Fruit fly (Drosophila melanogaster) whole organism, prepupa: ENCODE data around the gene CG17751.

Experiments used
- Blimp-1 ChIP-seq: fragments of 200-800 bp; sonication (Bioruptor generic); optimal IDR thresholded peaks from 3 replicates; lab custom pipeline; 2017; ENCODE audit warnings: missing biosample characterization, missing genetic modification characterization, mild to moderate bottlenecking, moderate library complexity, missing genetic modification reagents
- CG10631 ChIP-seq: fragments of 200-800 bp; sonication (Bioruptor generic); optimal IDR thresholded peaks from 2 replicates; lab custom pipeline; 2016; ENCODE audit warnings: missing biosample characterization, missing genetic modification characterization
- CG10669 ChIP-seq: fragments of 200-800 bp; sonication (Bioruptor generic); optimal IDR thresholded peaks from 3 replicates; lab custom pipeline; 2018; ENCODE audit warnings: missing biosample characterization, mild to moderate bottlenecking, missing genetic modification characterization, moderate library complexity
- CG1621 ChIP-seq: fragments of 200-800 bp; sonication (Bioruptor generic); optimal IDR thresholded peaks from 3 replicates; lab custom pipeline; 2018; ENCODE audit warnings: missing biosample characterization, mild to moderate bottlenecking, missing genetic modification characterization
- CG31627 ChIP-seq: fragments of 200-800 bp; sonication (Bioruptor generic); optimal IDR thresholded peaks from 3 replicates; lab custom pipeline; 2016; ENCODE audit warnings: missing biosample characterization, missing genetic modification characterization
- CG32006 ChIP-seq: fragments of 200-800 bp; sonication (Bioruptor generic); optimal IDR thresholded peaks from 3 replicates; lab custom pipeline; 2017; ENCODE audit warnings: missing biosample characterization, mild to moderate bottlenecking, missing genetic modification characterization
- CG6808 ChIP-seq: fragments of 200-800 bp; sonication (Bioruptor generic); optimal IDR thresholded peaks from 3 replicates; lab custom pipeline; 2017; ENCODE audit warnings: missing biosample characterization, missing genetic modification characterization, mild to moderate bottlenecking, moderate library complexity, missing genetic modification reagents
- CG6854 ChIP-seq: fragments of 200-800 bp; sonication (Bioruptor generic); optimal IDR thresholded peaks from 2 replicates; lab custom pipeline; 2017; ENCODE audit warnings: missing biosample characterization, mild to moderate bottlenecking, missing genetic modification characterization
- CG8119 ChIP-seq: fragments of 200-800 bp; sonication (Bioruptor generic); IDR thresholded peaks from 3 replicates; pipeline ENCODE4 v1.3.6; 2022; ENCODE audit warnings: missing biosample characterization, missing genetic modification characterization
- CG8632 ChIP-seq: fragments of 200-800 bp; sonication (Bioruptor generic); optimal IDR thresholded peaks from 3 replicates; lab custom pipeline; 2016; ENCODE audit warnings: missing biosample characterization, missing genetic modification characterization
- CG9139 ChIP-seq: fragments of 200-800 bp; sonication (Bioruptor generic); optimal IDR thresholded peaks from 3 replicates; lab custom pipeline; 2017; ENCODE audit warnings: missing biosample characterization, mild to moderate bottlenecking, missing genetic modification characterization
- Eip75B ChIP-seq: fragments of 200-800 bp; sonication (Bioruptor generic); optimal IDR thresholded peaks from 3 replicates; lab custom pipeline; 2016; ENCODE audit warnings: missing biosample characterization, missing genetic modification characterization
- Eip78C ChIP-seq: fragments of 200-800 bp; sonication (Bioruptor generic); peaks from one replicate; lab custom pipeline; 2016; ENCODE audit warnings: missing biosample characterization, missing genetic modification characterization
- Ets96B ChIP-seq: fragments of 200-800 bp; optimal IDR thresholded peaks from 2 replicates; lab custom pipeline; 2019; ENCODE audit warnings: missing biosample characterization, mild to moderate bottlenecking, missing genetic modification characterization, moderate library complexity
- Hr38 ChIP-seq: sonication (Bioruptor generic); optimal IDR thresholded peaks from 2 replicates; lab custom pipeline; 2016; ENCODE audit warnings: missing biosample characterization, missing genetic modification characterization
- Hr39 ChIP-seq: fragments of 200-800 bp; sonication (Bioruptor generic); optimal IDR thresholded peaks from 2 replicates; lab custom pipeline; 2016; ENCODE audit warnings: missing biosample characterization, missing genetic modification characterization
- Hr4 ChIP-seq: fragments of 200-800 bp; sonication (Bioruptor generic); optimal IDR thresholded peaks from 3 replicates; lab custom pipeline; 2016; ENCODE audit warnings: missing biosample characterization, missing genetic modification characterization
- Lpt ChIP-seq: fragments of 200-800 bp; sonication (Bioruptor generic); optimal IDR thresholded peaks from 3 replicates; lab custom pipeline; 2016; ENCODE audit warnings: missing biosample characterization, missing genetic modification characterization
- Met ChIP-seq: fragments of 200-800 bp; sonication (Bioruptor generic); optimal IDR thresholded peaks from 3 replicates; lab custom pipeline; 2016; ENCODE audit warnings: missing biosample characterization, missing genetic modification characterization
- Smox ChIP-seq: fragments of 200-800 bp; sonication (Bioruptor generic); optimal IDR thresholded peaks from 3 replicates; lab custom pipeline; 2016; ENCODE audit warnings: missing biosample characterization, missing genetic modification characterization
- Sox102F ChIP-seq: fragments of 200-800 bp; sonication (Bioruptor generic); optimal IDR thresholded peaks from 2 replicates; lab custom pipeline; 2016; ENCODE audit warnings: missing biosample characterization, mild to moderate bottlenecking, missing genetic modification characterization
- Sox14 ChIP-seq: fragments of 200-800 bp; sonication (Bioruptor generic); optimal IDR thresholded peaks from 3 replicates; lab custom pipeline; 2016; ENCODE audit warnings: missing biosample characterization, missing genetic modification characterization
- Sox15 ChIP-seq: fragments of 200-800 bp; sonication (Bioruptor generic); optimal IDR thresholded peaks from 3 replicates; lab custom pipeline; 2016; ENCODE audit warnings: missing biosample characterization, missing genetic modification characterization
- achi ChIP-seq: fragments of 200-800 bp; sonication (Bioruptor generic); optimal IDR thresholded peaks from 3 replicates; lab custom pipeline; 2016; ENCODE audit warnings: missing biosample characterization, missing genetic modification characterization
- cyc ChIP-seq: fragments of 200-800 bp; sonication (Bioruptor generic); optimal IDR thresholded peaks from 3 replicates; lab custom pipeline; 2016; ENCODE audit warnings: missing biosample characterization, missing genetic modification characterization
- dsx ChIP-seq: fragments of 200-800 bp; optimal IDR thresholded peaks from 3 replicates; lab custom pipeline; 2019; ENCODE audit warnings: missing biosample characterization, mild to moderate bottlenecking, missing genetic modification characterization, moderate library complexity; ENCODE audit not compliant: poor library complexity, severe bottlenecking
- eg ChIP-seq: fragments of 200-800 bp; sonication (Bioruptor generic); IDR thresholded peaks from 3 replicates; pipeline ENCODE4 v1.3.6; 2022; ENCODE audit warnings: missing biosample characterization, missing genetic modification characterization
- esn ChIP-seq: fragments of 200-800 bp; sonication (Bioruptor generic); optimal IDR thresholded peaks from 2 replicates; lab custom pipeline; 2016; ENCODE audit warnings: missing biosample characterization, mild to moderate bottlenecking, missing genetic modification characterization, moderate library complexity
- fkh ChIP-seq: fragments of 200-800 bp; sonication (Bioruptor generic); optimal IDR thresholded peaks from 3 replicates; lab custom pipeline; 2017; ENCODE audit warnings: missing biosample characterization, mild to moderate bottlenecking, missing genetic modification characterization, moderate library complexity
- lz ChIP-seq: fragments of 200-800 bp; sonication (Bioruptor generic); optimal IDR thresholded peaks from 3 replicates; lab custom pipeline; 2016; ENCODE audit warnings: missing biosample characterization, missing genetic modification characterization
- pdm3 ChIP-seq: fragments of 200-800 bp; sonication (Bioruptor generic); optimal IDR thresholded peaks from 3 replicates; lab custom pipeline; 2016; ENCODE audit warnings: missing biosample characterization, missing genetic modification characterization
- spab ChIP-seq: fragments of 200-800 bp; sonication (Bioruptor generic); optimal IDR thresholded peaks from 2 replicates; lab custom pipeline; 2017; ENCODE audit warnings: missing biosample characterization, mild to moderate bottlenecking, missing genetic modification characterization, missing genetic modification reagents
- ss ChIP-seq, 2 experiments: fragments of 200-800 bp; sonication (Bioruptor generic); optimal IDR thresholded peaks; 2 replicates in 1 of 2; 3 replicates in 1 of 2; lab custom pipeline; 2017 to 2018; ENCODE audit warnings: mild to moderate bottlenecking in 2 of 2, missing biosample characterization in 2 of 2, missing genetic modification characterization in 2 of 2, moderate library complexity in 1 of 2
- topi ChIP-seq: fragments of 200-800 bp; sonication (Bioruptor generic); optimal IDR thresholded peaks from 3 replicates; lab custom pipeline; 2016; ENCODE audit warnings: missing biosample characterization, missing genetic modification characterization
- vri ChIP-seq: fragments of 200-800 bp; sonication (Bioruptor generic); optimal IDR thresholded peaks from 3 replicates; lab custom pipeline; 2016; ENCODE audit warnings: missing biosample characterization, mild to moderate bottlenecking, missing genetic modification characterization

CG17751 gene

DNA sequence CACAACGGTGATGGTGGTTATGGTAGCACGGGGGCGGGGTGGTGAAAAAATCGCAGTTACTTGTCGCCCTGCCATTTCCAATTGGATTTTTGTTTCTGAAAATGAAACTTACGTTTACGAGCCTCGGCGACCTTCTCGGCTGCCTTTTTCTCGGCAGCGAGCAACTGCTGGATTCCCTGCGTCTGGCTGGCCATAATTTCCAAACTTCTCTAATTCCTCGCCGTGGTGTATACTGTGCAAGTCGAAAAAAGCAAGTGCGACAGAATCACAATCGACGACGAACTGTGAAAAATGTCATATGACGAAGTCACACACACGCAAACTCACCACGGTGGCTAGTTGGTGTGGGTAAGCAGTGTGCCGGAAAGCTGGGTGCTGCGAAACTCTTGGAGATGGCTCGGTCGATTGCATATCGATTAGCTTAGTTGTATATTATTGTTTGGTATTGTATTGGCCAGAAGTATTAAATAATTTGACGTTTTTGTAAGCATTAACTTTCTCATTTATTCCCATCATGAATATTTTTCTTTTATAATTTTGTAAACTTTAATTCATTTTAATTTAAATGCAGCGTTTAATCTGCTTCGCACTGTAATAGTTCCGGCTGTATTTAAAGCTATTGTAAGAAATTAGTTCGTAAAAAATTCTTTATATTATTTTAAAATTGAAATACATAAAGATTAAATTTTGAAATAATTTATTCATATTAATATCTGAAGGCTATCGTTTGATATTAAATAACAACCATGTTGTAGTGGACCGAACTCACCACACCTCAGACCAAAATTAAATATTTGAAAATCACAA is 37.2 kb downstream of the CG17751 start, which contains the start of gene Vha13 (continued):
- TF ChIP-seq Ets96B (tag; lab: Kevin White, UChicago) (no peak), esn (GFP tag; lab: Kevin White, UChicago) (peak; percentile 21), vri (GFP tag; lab: Kevin White, UChicago) (no peak), CG8119 (peak; percentile 31; the same call in 1 of the 3 replicates), Sox102F (peak; percentile 64), Smox (GFP tag; lab: Kevin White, UChicago) (peak; percentile 32), CG10669 (GFP tag; lab: Kevin White, UChicago) (no peak), spab (GFP tag; lab: Kevin White, UChicago) (no peak), Eip75B (GFP tag; lab: Kevin White, UChicago) (no peak)

- TF ChIP-seq CG32006 (GFP tag; lab: Kevin White, UChicago), result no peak
- peak; percentile 21 for TF ChIP-seq CG31627 (GFP tag; lab: Kevin White, UChicago)
- TF ChIP-seq spab (GFP tag; lab: Kevin White, UChicago), result no peak
- TF ChIP-seq dsx (GFP tag; lab: Kevin White, UChicago), result peak; percentile 30
- TF ChIP-seq lz, result peak; percentile 10
- TF ChIP-seq Hr39, result peak; percentile 24
- peak; percentile 22 for TF ChIP-seq Eip78C (GFP tag; lab: Kevin White, UChicago)
- 0 out of 3 replicates have a peak, but pooled peaks have one; percentile 17 for TF ChIP-seq eg (GFP tag; lab: Robert Waterston, UW)
Measured at dm6 chr3R:19644901-19645204, 37.8 kb downstream of the CG17751 start, which contains the start of gene Nup58. Gene Nup58 (plus strand): TSS chr3R:19645026.

DNA sequence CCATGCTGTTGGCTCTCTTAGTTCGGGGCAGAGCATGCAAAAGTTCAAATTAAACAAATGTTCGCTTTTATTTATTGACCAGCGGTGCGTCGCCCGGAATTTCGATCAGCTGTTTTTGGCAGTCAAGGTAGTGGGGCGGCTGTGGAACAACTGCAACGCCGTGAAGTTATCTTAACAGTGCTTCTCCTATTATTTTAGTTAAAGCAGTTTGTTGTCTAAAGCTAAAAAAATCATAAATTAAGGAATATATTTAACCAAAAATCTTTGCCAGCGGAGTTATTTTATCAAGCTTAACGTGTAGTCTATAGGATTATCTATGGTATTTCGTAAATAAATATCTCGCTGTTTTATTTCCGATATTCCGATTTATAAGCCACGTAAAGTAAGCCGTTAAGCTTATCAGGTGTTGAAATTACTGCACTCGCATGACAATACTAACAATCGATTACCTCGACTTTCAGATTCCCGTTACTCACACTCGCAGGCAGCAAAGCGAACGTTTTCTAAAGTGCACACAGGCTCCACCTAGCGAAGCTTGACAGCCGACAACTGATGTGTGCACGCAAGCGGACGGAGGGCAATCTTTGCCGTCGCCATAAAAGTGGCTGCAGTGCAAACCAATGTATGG is 41.3 kb downstream of the CG17751 start, which contains the start of the genes CG6195 and CG31220:
Gene CG6195 (minus strand): TSS at position 122 of the 628 bp plus-strand sequence.
Gene CG31220 (plus strand): TSS at position 199 of the 628 bp plus-strand sequence.
- TF ChIP-seq CG10669 (GFP tag; lab: Kevin White, UChicago), result no peak
- TF ChIP-seq ss (GFP tag; optimal IDR thresholded peaks at IDR 0.05; lab: Kevin White, UChicago), result peak in 1 of 2 experiments; percentile 5
- peak; percentile 36 for TF ChIP-seq Met (GFP tag; lab: Kevin White, UChicago)
- peak; percentile 80 for TF ChIP-seq fkh (GFP tag; lab: Kevin White, UChicago)
- TF ChIP-seq Sox14 (GFP tag; lab: Kevin White, UChicago), result no peak
- no peak for TF ChIP-seq CG31627 (GFP tag; lab: Kevin White, UChicago)
- TF ChIP-seq Eip78C (GFP tag; lab: Kevin White, UChicago), result peak; percentile 64
- no peak for TF ChIP-seq Blimp-1 (GFP tag; lab: Kevin White, UChicago)
- peak; percentile 88 for TF ChIP-seq achi (GFP tag; lab: Kevin White, UChicago)
- TF ChIP-seq Hr38, result no peak
- peak; percentile 37 for TF ChIP-seq esn (GFP tag; lab: Kevin White, UChicago)
- TF ChIP-seq Lpt, result no peak
- TF ChIP-seq CG1621 (tag; lab: Kevin White, UChicago), result peak; percentile 37
- TF ChIP-seq topi (GFP tag; lab: Kevin White, UChicago), result peak; percentile 38
- TF ChIP-seq Hr39, result peak; percentile 21
- TF ChIP-seq pdm3, result peak; percentile 45

DNA sequence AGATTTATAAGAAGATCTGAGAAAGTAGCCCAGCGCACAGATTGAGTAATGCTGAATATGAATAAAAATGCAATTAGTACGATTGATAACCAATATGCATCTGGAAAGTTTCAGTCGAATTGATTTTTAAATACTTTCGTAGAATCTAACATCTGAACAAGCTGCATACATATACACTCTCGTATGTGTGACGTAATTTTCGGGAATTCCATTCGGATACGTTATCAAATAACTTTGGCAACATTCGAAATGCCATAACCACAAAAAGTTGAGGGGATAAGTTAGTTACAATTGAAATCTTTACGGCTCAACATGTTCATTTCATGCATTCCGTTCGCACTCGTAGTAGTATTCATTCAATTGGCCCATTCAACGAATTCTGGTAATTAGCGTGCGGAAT is 43.7 kb downstream of the CG17751 start, which contains the start of gene CG31219:
Gene CG31219 (plus strand): TSS at position 301 of the 400 bp plus-strand sequence.
- TF ChIP-seq CG9139 (no peak), Sox14 (GFP tag; lab: Kevin White, UChicago) (no peak), CG8632 (GFP tag; lab: Kevin White, UChicago) (no peak), Hr4 (GFP tag; lab: Kevin White, UChicago) (no peak), CG6808 (GFP tag; lab: Kevin White, UChicago) (no peak), vri (GFP tag; lab: Kevin White, UChicago) (no peak), Lpt (no peak), Sox15 (GFP tag; lab: Kevin White, UChicago) (no peak), cyc (no peak), CG10631 (GFP tag; lab: Kevin White, UChicago) (no peak), CG31627 (GFP tag; lab: Kevin White, UChicago) (no peak), CG6854 (GFP tag; lab: Kevin White, UChicago) (no peak)
